Fruit fly (Drosophila melanogaster) whole organism, embryonic: Measurements from ENCODE around the gene CG14853.

Experiments
- ATbp ChIP-seq: fragments of 200-800 bp; sonication (Bioruptor generic); optimal IDR thresholded peaks from 2 replicates; lab custom pipeline; 2017; ENCODE audit warnings: missing biosample characterization, mild to moderate bottlenecking, missing genetic modification characterization, missing genetic modification reagents
- Adf1 ChIP-seq: fragments of 200-800 bp; sonication (Bioruptor generic); IDR thresholded peaks from 2 replicates; pipeline ENCODE4 v1.3.6; 2022; ENCODE audit warnings: missing biosample characterization, missing genetic modification characterization
- Aef1 ChIP-seq: fragments of 200-800 bp; sonication (Bioruptor generic); IDR thresholded peaks from 3 replicates; pipeline ENCODE4 v1.3.6; 2022; ENCODE audit warnings: missing biosample characterization, missing genetic modification characterization
- BEAF-32 ChIP-seq: fragments of 200-800 bp; sonication (Bioruptor generic); optimal IDR thresholded peaks from 3 replicates; lab custom pipeline; 2017; ENCODE audit warnings: missing biosample characterization, missing genetic modification characterization, mild to moderate bottlenecking, moderate library complexity, missing genetic modification reagents
- CG10274 ChIP-seq: fragments of 200-800 bp; sonication (Bioruptor generic); optimal IDR thresholded peaks from 3 replicates; lab custom pipeline; 2017; ENCODE audit warnings: missing biosample characterization, mild to moderate bottlenecking, missing genetic modification characterization
- CG10321 ChIP-seq: fragments of 200-800 bp; sonication (Bioruptor generic); IDR thresholded peaks from 2 replicates; pipeline ENCODE4 v1.3.6; 2022; ENCODE audit warnings: missing biosample characterization, missing genetic modification characterization
- CG15011 ChIP-seq: fragments of 200-800 bp; sonication (Bioruptor generic); optimal IDR thresholded peaks from 3 replicates; lab custom pipeline; 2018; ENCODE audit warnings: missing biosample characterization, mild to moderate bottlenecking, missing genetic modification characterization
- CG17912 ChIP-seq: fragments of 200-800 bp; sonication (Bioruptor generic); optimal IDR thresholded peaks from 2 replicates; lab custom pipeline; 2018; ENCODE audit warnings: missing biosample characterization, mild to moderate bottlenecking, missing genetic modification characterization
- CG18599 ChIP-seq: fragments of 200-800 bp; sonication (Bioruptor generic); optimal IDR thresholded peaks from 3 replicates; lab custom pipeline; 2017; ENCODE audit warnings: missing biosample characterization, missing genetic modification characterization, mild to moderate bottlenecking, moderate library complexity, missing genetic modification reagents
- CG2678 ChIP-seq: fragments of 200-800 bp; sonication (Bioruptor generic); optimal IDR thresholded peaks from 3 replicates; lab custom pipeline; 2019; ENCODE audit warnings: missing biosample characterization, mild to moderate bottlenecking, missing genetic modification characterization, moderate library complexity
- CG30020 ChIP-seq: fragments of 200-800 bp; optimal IDR thresholded peaks from 2 replicates; lab custom pipeline; 2019; ENCODE audit warnings: missing biosample characterization, mild to moderate bottlenecking, missing genetic modification characterization, moderate library complexity
- CG33557 ChIP-seq: fragments of 200-800 bp; sonication (Bioruptor generic); optimal IDR thresholded peaks from 2 replicates; lab custom pipeline; 2019; ENCODE audit warnings: missing biosample characterization, mild to moderate bottlenecking, missing genetic modification characterization, moderate library complexity
- CG3407 ChIP-seq: fragments of 200-800 bp; sonication (Bioruptor generic); optimal IDR thresholded peaks from 2 replicates; lab custom pipeline; 2018; ENCODE audit warnings: missing biosample characterization, mild to moderate bottlenecking, missing genetic modification characterization
- CG42726 ChIP-seq: fragments of 200-800 bp; sonication (Bioruptor generic); IDR thresholded peaks from 2 replicates; pipeline ENCODE4 v1.3.6; 2022; ENCODE audit warnings: missing biosample characterization, missing genetic modification characterization; ENCODE audit not compliant: partially characterized antibody
- CG4424 ChIP-seq: fragments of 200-800 bp; sonication (Bioruptor generic); optimal IDR thresholded peaks from 3 replicates; lab custom pipeline; 2016; ENCODE audit warnings: missing biosample characterization, missing genetic modification characterization
- CG6791 ChIP-seq: fragments of 200-800 bp; sonication (Bioruptor generic); IDR thresholded peaks from 3 replicates; pipeline ENCODE4 v1.3.6; 2022; ENCODE audit warnings: missing biosample characterization, missing genetic modification characterization; ENCODE audit not compliant: partially characterized antibody
- CG8388 ChIP-seq: fragments of 200-800 bp; sonication (Bioruptor generic); optimal IDR thresholded peaks from 2 replicates; lab custom pipeline; 2019; ENCODE audit warnings: missing biosample characterization, mild to moderate bottlenecking, missing genetic modification characterization, moderate library complexity
- CG9609 ChIP-seq: fragments of 200-800 bp; sonication (Bioruptor generic); optimal IDR thresholded peaks from 3 replicates; lab custom pipeline; 2016; ENCODE audit warnings: missing biosample characterization, missing genetic modification characterization
- CG9727 ChIP-seq: fragments of 200-800 bp; sonication (Bioruptor generic); optimal IDR thresholded peaks from 3 replicates; lab custom pipeline; 2017; ENCODE audit warnings: missing biosample characterization, mild to moderate bottlenecking, missing genetic modification characterization
- CG9876 ChIP-seq: fragments of 200-800 bp; sonication (Bioruptor generic); optimal IDR thresholded peaks from 2 replicates; lab custom pipeline; 2016; ENCODE audit warnings: missing biosample characterization, missing genetic modification characterization
- CkIIα-i1 ChIP-seq: fragments of 200-800 bp; sonication (Bioruptor generic); IDR thresholded peaks from 2 replicates; pipeline ENCODE4 v1.3.6; 2022; ENCODE audit warnings: missing biosample characterization, missing genetic modification characterization
- Dip2 ChIP-seq: fragments of 200-800 bp; sonication (Bioruptor generic); IDR thresholded peaks from 2 replicates; pipeline ENCODE4 v1.3.6; 2022; ENCODE audit warnings: missing biosample characterization, missing genetic modification characterization
- Dref ChIP-seq: fragments of 200-800 bp; sonication (Bioruptor generic); IDR thresholded peaks from 2 replicates; pipeline ENCODE4 v1.3.6; 2022; ENCODE audit warnings: missing biosample characterization, missing genetic modification characterization
- Ets97D ChIP-seq: fragments of 200-800 bp; sonication (Bioruptor generic); optimal IDR thresholded peaks from 3 replicates; lab custom pipeline; 2016; ENCODE audit warnings: missing biosample characterization, missing genetic modification characterization
- Fer2 ChIP-seq: fragments of 200-800 bp; sonication (Bioruptor generic); optimal IDR thresholded peaks from 2 replicates; lab custom pipeline; 2018; ENCODE audit warnings: missing biosample characterization, mild to moderate bottlenecking, missing genetic modification characterization, moderate library complexity
- GATAe ChIP-seq: fragments of 200-800 bp; sonication (Bioruptor generic); conservative IDR thresholded peaks from 2 replicates; pipeline ENCODE4 v1.3.6; 2022; ENCODE audit warnings: missing biosample characterization, missing genetic modification characterization
- Poxn ChIP-seq: fragments of 200-800 bp; sonication (Bioruptor generic); IDR thresholded peaks from 2 replicates; pipeline ENCODE4 v1.3.6; 2022; ENCODE audit warnings: missing biosample characterization, missing genetic modification characterization
- Sox102F ChIP-seq: fragments of 200-800 bp; sonication (Bioruptor generic); optimal IDR thresholded peaks from 2 replicates; lab custom pipeline; 2018; ENCODE audit warnings: missing biosample characterization, mild to moderate bottlenecking, missing genetic modification characterization, moderate library complexity
- Taf1 ChIP-seq: fragments of 200-800 bp; sonication (Bioruptor generic); IDR thresholded peaks from 2 replicates; pipeline ENCODE4 v1.3.6; 2022; ENCODE audit warnings: missing biosample characterization, missing genetic modification characterization
- abd-A ChIP-seq: fragments of 200-800 bp; sonication (Bioruptor generic); optimal IDR thresholded peaks from 3 replicates; lab custom pipeline; 2019; ENCODE audit warnings: missing biosample characterization, mild to moderate bottlenecking, missing genetic modification characterization, moderate library complexity
- bsh ChIP-seq, 2 experiments: fragments of 200-800 bp; sonication (Bioruptor generic); optimal IDR thresholded peaks; 2 replicates each; lab custom pipeline; 2017 to 2018; ENCODE audit warnings: mild to moderate bottlenecking in 2 of 2, missing biosample characterization in 2 of 2, missing genetic modification characterization in 2 of 2, moderate library complexity in 1 of 2
- cg ChIP-seq: fragments of 200-800 bp; sonication (Bioruptor generic); optimal IDR thresholded peaks from 3 replicates; lab custom pipeline; 2019; ENCODE audit warnings: missing biosample characterization, mild to moderate bottlenecking, missing genetic modification characterization, moderate library complexity
- chinmo ChIP-seq: fragments of 200-800 bp; sonication (Bioruptor generic); IDR thresholded peaks from 4 replicates; pipeline ENCODE4 v1.3.6; 2022; ENCODE audit warnings: missing biosample characterization, missing genetic modification characterization; ENCODE audit not compliant: partially characterized antibody
- ci ChIP-seq: fragments of 200-800 bp; sonication (Bioruptor generic); IDR thresholded peaks from 3 replicates; pipeline ENCODE4 v1.3.6; 2022; ENCODE audit warnings: missing biosample characterization, missing genetic modification characterization
- en ChIP-seq: fragments of 200-800 bp; sonication (Bioruptor generic); optimal IDR thresholded peaks from 2 replicates; lab custom pipeline; 2016; ENCODE audit warnings: missing biosample characterization, missing genetic modification characterization
- ewg ChIP-seq: fragments of 200-800 bp; sonication (Bioruptor generic); optimal IDR thresholded peaks from 3 replicates; lab custom pipeline; 2017; ENCODE audit warnings: mild to moderate bottlenecking, missing biosample characterization, missing genetic modification reagents, missing genetic modification characterization
- gem ChIP-seq: fragments of 200-800 bp; sonication (Bioruptor generic); optimal IDR thresholded peaks from 2 replicates; lab custom pipeline; 2019; ENCODE audit warnings: missing biosample characterization, mild to moderate bottlenecking, missing genetic modification characterization, moderate library complexity
- grau ChIP-seq: fragments of 200-800 bp; optimal IDR thresholded peaks from 3 replicates; lab custom pipeline; 2019; ENCODE audit warnings: missing biosample characterization, mild to moderate bottlenecking, missing genetic modification characterization, moderate library complexity
- gro ChIP-seq: fragments of 200-800 bp; sonication (Bioruptor generic); optimal IDR thresholded peaks from 2 replicates; lab custom pipeline; 2016; ENCODE audit warnings: missing biosample characterization, missing genetic modification characterization
- ind ChIP-seq: fragments of 200-800 bp; sonication (Bioruptor generic); optimal IDR thresholded peaks from 3 replicates; lab custom pipeline; 2016; ENCODE audit warnings: missing biosample characterization, missing genetic modification characterization
- jigr1 ChIP-seq: fragments of 200-800 bp; sonication (Bioruptor generic); IDR thresholded peaks from 3 replicates; pipeline ENCODE4 v1.3.6; 2022; ENCODE audit warnings: missing biosample characterization, missing genetic modification characterization
- kay ChIP-seq: fragments of 200-800 bp; sonication (Bioruptor generic); optimal IDR thresholded peaks from 2 replicates; lab custom pipeline; 2016; ENCODE audit warnings: missing biosample characterization, missing genetic modification characterization
- klu ChIP-seq: fragments of 200-800 bp; sonication (Bioruptor generic); IDR thresholded peaks from 2 replicates; pipeline ENCODE4 v1.3.6; 2022; ENCODE audit warnings: missing biosample characterization, missing genetic modification characterization
- lilli ChIP-seq: fragments of 200-800 bp; sonication (Bioruptor generic); optimal IDR thresholded peaks from 3 replicates; lab custom pipeline; 2016; ENCODE audit warnings: missing biosample characterization, missing genetic modification characterization
- nerfin-2 ChIP-seq: fragments of 200-800 bp; sonication (Bioruptor generic); IDR thresholded peaks from 2 replicates; pipeline ENCODE4 v1.3.6; 2022; ENCODE audit warnings: missing biosample characterization, missing genetic modification characterization; ENCODE audit not compliant: partially characterized antibody
- onecut ChIP-seq: fragments of 200-800 bp; sonication (Bioruptor generic); IDR thresholded peaks from 2 replicates; pipeline ENCODE4 v1.3.6; 2022; ENCODE audit warnings: missing biosample characterization, missing genetic modification characterization
- pb ChIP-seq: fragments of 200-800 bp; sonication (Bioruptor generic); optimal IDR thresholded peaks from 3 replicates; lab custom pipeline; 2016; ENCODE audit warnings: missing biosample characterization, missing genetic modification characterization
- tgo ChIP-seq: fragments of 200-800 bp; sonication (Bioruptor generic); IDR thresholded peaks from 3 replicates; pipeline ENCODE4 v1.3.6; 2022; ENCODE audit warnings: missing biosample characterization, missing genetic modification characterization
- usp ChIP-seq: fragments of >200 bp; optimal IDR thresholded peaks from 2 replicates; lab custom pipeline; 2017; ENCODE audit warnings: missing biosample characterization, missing genetic modification characterization

The CG14853 gene

dm6 chr3R:14577803-14578493, 31.5 kb upstream of the CG14853 start (continued):
- TF ChIP-seq CG17912 (GFP tag; lab: Kevin White, UChicago) (no peak), Ets97D (GFP tag; lab: Kevin White, UChicago) (no peak), Dip2 (no peak), bsh (GFP tag; optimal IDR thresholded peaks at IDR 0.05; lab: Kevin White, UChicago) (peak in 1 of 2 experiments; percentile 30), CG9727 (GFP tag; lab: Kevin White, UChicago) (no peak), ci (0 out of 3 replicates have a peak, but pooled peaks have one; percentile 26), Taf1 (GFP tag; lab: Robert Waterston, UW) (no peak), usp (GFP tag; lab: Kevin White, UChicago) (no peak), CG33557 (GFP tag; lab: Kevin White, UChicago) (no peak), abd-A (tag; lab: Kevin White, UChicago) (no peak), CG3407 (GFP tag; lab: Kevin White, UChicago) (no peak), GATAe (GFP tag; lab: Robert Waterston, UW) (no peak), ATbp (GFP tag; lab: Kevin White, UChicago) (peak; percentile 22), CG6791 (GFP tag; lab: Robert Waterston, UW) (no peak), Fer2 (tag; lab: Kevin White, UChicago) (no peak), CG30020 (no peak), CG2678 (tag; lab: Kevin White, UChicago) (peak; percentile 50), CG15011 (no peak), CG10321 (no peak), tgo (GFP tag; lab: Robert Waterston, UW) (0 out of 3 replicates have a peak, but pooled peaks have one; percentile 17), CkIIα-i1 (GFP tag; lab: Robert Waterston, UW) (no peak), en (no peak), gro (GFP tag; lab: Kevin White, UChicago) (no peak), Adf1 (GFP tag; lab: Robert Waterston, UW) (no peak), jigr1 (GFP tag; lab: Robert Waterston, UW) (0 out of 3 replicates have a peak, but pooled peaks have one; percentile 42), CG42726 (GFP tag; lab: Robert Waterston, UW) (no peak), CG10274 (GFP tag; lab: Kevin White, UChicago) (no peak), lilli (GFP tag; lab: Kevin White, UChicago) (no peak), grau (tag; lab: Kevin White, UChicago) (peak; percentile 44), ind (GFP tag; lab: Kevin White, UChicago) (no peak), Sox102F (GFP tag; lab: Kevin White, UChicago) (peak; percentile 57), Poxn (GFP tag; lab: Robert Waterston, UW) (no peak), CG9876 (no peak), CG8388 (GFP tag; lab: Kevin White, UChicago) (peak; percentile 10), cg (GFP tag; lab: Kevin White, UChicago) (peak; percentile 38), CG4424 (GFP tag; lab: Kevin White, UChicago) (no peak), CG18599 (GFP tag; lab: Kevin White, UChicago) (no peak), klu (no peak), pb (GFP tag; lab: Kevin White, UChicago) (no peak), gem (peak; percentile 63), nerfin-2 (GFP tag; lab: Robert Waterston, UW) (no peak), chinmo (no peak), ewg (no peak), BEAF-32 (GFP tag; lab: Kevin White, UChicago) (no peak), CG9609 (GFP tag; lab: Kevin White, UChicago) (no peak), kay (GFP tag; lab: Kevin White, UChicago) (no peak), Dref (GFP tag; lab: Robert Waterston, UW) (no peak), Aef1 (GFP tag; lab: Robert Waterston, UW) (no peak), onecut (GFP tag; lab: Robert Waterston, UW) (no peak)
